Worm (Caenorhabditis elegans): ENCODE data around the gene srgp-1.

Gene srgp-1

DNA sequence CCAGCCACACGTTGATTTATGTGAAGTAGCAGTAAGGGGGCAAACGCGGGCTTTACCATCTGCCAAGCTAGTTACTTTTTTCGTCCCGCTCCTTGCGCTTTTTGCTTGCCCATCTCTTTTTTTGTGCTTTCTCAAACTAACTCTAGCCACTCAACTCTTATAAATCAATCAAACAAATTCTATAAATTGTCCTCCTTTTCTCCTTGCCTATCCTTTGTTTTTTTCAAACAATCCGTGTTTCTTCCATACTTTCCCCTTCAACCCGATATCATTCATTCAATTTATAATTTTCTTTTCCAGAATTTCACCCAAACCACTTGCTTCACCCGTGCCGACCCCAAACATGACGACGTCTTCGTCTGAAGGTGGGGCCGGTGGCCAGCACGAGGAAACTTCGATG, at the start of gene srgp-1:
srgp-1 (plus strand) TSS at position 301 of the 400 bp plus-strand sequence.
- TF ChIP-seq med-1 (GFP tag; optimal IDR thresholded peaks at IDR 0.05; ENCODE audit: insufficient read depth) (no peak), ref-1 (GFP tag; conservative IDR thresholded peaks at IDR 0.05) (no peak), ztf-23 (GFP tag; IDR thresholded peaks at IDR 0.05) (no peak), tab-1 (GFP tag; IDR thresholded peaks at IDR 0.05) (no peak), ztf-29 (GFP tag; IDR thresholded peaks at IDR 0.05) (no peak), T22C8.4 (GFP tag; IDR thresholded peaks at IDR 0.05) (no peak), cog-1 (tag; optimal IDR thresholded peaks at IDR 0.05) (no peak), flt-1 (GFP tag; IDR thresholded peaks at IDR 0.05) (no peak), klf-2 (GFP tag; conservative IDR thresholded peaks at IDR 0.05) (no peak)

ce11 chrIV:11520960-11521359, 49.3 kb upstream of the srgp-1 start, which contains the start of the genes M04B2.4 and gfl-1:
Gene M04B2.4, minus strand, starts transcription at chrIV:11521031.
Gene gfl-1, plus strand, starts transcription at chrIV:11521290.
- TF ChIP-seq ztf-23 (GFP tag; IDR thresholded peaks at IDR 0.05) = no peak
- no peak for TF ChIP-seq med-1 (GFP tag; optimal IDR thresholded peaks at IDR 0.05; ENCODE audit: insufficient read depth)
- no peak for TF ChIP-seq klf-2 (GFP tag; conservative IDR thresholded peaks at IDR 0.05)
- TF ChIP-seq tab-1 (GFP tag; IDR thresholded peaks at IDR 0.05) = no peak
- TF ChIP-seq cog-1 (tag; optimal IDR thresholded peaks at IDR 0.05) = no peak
- no peak for TF ChIP-seq ref-1 (GFP tag; conservative IDR thresholded peaks at IDR 0.05)
- no peak for TF ChIP-seq T22C8.4 (GFP tag; IDR thresholded peaks at IDR 0.05)
- TF ChIP-seq flt-1 (GFP tag; IDR thresholded peaks at IDR 0.05) = no peak
- TF ChIP-seq ztf-29 (GFP tag; IDR thresholded peaks at IDR 0.05) = no peak

- TF ChIP-seq ztf-23 (GFP tag; IDR thresholded peaks at IDR 0.05) = 0 out of 2 replicates have a peak, but pooled peaks have one; percentile 31
- no peak for TF ChIP-seq cog-1 (tag; optimal IDR thresholded peaks at IDR 0.05)
Measured at ce11 chrIV:11522225-11522952, 47.9 kb upstream of the srgp-1 start.

ce11 chrIV:11523685-11524084, 46.6 kb upstream of the srgp-1 start:
- TF ChIP-seq ref-1 (GFP tag; conservative IDR thresholded peaks at IDR 0.05) (no peak), T22C8.4 (GFP tag; IDR thresholded peaks at IDR 0.05) (no peak), flt-1 (GFP tag; IDR thresholded peaks at IDR 0.05) (no peak), klf-2 (GFP tag; conservative IDR thresholded peaks at IDR 0.05) (no peak)

DNA sequence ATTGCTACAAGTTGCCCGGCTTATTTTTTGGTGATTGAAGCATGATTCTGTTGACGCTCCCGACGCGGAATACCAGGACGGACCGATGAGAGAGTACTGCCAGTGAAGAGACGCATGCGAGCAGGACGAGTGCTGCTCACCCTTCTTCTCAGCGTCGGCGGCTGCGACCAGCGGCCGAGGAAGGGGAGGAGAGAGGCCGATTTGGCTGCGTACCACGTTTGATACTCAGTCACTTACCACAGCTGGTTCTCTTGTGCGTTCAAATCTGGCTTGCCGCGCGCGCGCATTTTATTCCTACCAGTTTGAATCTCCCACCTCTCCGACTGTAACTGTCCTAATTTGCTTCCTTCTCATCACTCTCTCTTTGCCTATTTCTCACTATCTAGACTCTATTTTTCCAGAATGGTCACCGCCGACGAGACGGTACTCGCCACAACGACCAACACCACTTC, 46.0 kb upstream of the srgp-1 start, which contains the start of gene mep-1:
mep-1 (plus strand) TSS at position 402 of the 452 bp plus-strand sequence.
- peak; percentile 64; the same call in 1 of the 2 replicates for TF ChIP-seq flt-1 (GFP tag; IDR thresholded peaks at IDR 0.05)
- 0 out of 2 replicates have a peak, but pooled peaks have one; percentile 32 for TF ChIP-seq klf-2 (GFP tag; conservative IDR thresholded peaks at IDR 0.05)
- TF ChIP-seq ref-1 (GFP tag; conservative IDR thresholded peaks at IDR 0.05) = no peak
- TF ChIP-seq ztf-23 (GFP tag; IDR thresholded peaks at IDR 0.05) = no peak
- no peak for TF ChIP-seq T22C8.4 (GFP tag; IDR thresholded peaks at IDR 0.05)
- no peak for TF ChIP-seq tab-1 (GFP tag; IDR thresholded peaks at IDR 0.05)
- TF ChIP-seq cog-1 (tag; optimal IDR thresholded peaks at IDR 0.05) = peak; percentile 31
- peak; percentile 11; the same call in 1 of the 2 replicates for TF ChIP-seq ztf-29 (GFP tag; IDR thresholded peaks at IDR 0.05)
- TF ChIP-seq med-1 (GFP tag; optimal IDR thresholded peaks at IDR 0.05; ENCODE audit: insufficient read depth) = no peak

ce11 chrIV:11526189-11526588, 44.1 kb upstream of the srgp-1 start:
- no peak for TF ChIP-seq flt-1 (GFP tag; IDR thresholded peaks at IDR 0.05)
- no peak for TF ChIP-seq tab-1 (GFP tag; IDR thresholded peaks at IDR 0.05)
- TF ChIP-seq med-1 (GFP tag; optimal IDR thresholded peaks at IDR 0.05; ENCODE audit: insufficient read depth) = no peak
- TF ChIP-seq klf-2 (GFP tag; conservative IDR thresholded peaks at IDR 0.05) = no peak
- no peak for TF ChIP-seq T22C8.4 (GFP tag; IDR thresholded peaks at IDR 0.05)
- TF ChIP-seq cog-1 (tag; optimal IDR thresholded peaks at IDR 0.05) = no peak
- TF ChIP-seq ztf-23 (GFP tag; IDR thresholded peaks at IDR 0.05) = no peak
- TF ChIP-seq ref-1 (GFP tag; conservative IDR thresholded peaks at IDR 0.05) = no peak
- TF ChIP-seq ztf-29 (GFP tag; IDR thresholded peaks at IDR 0.05) = no peak

- TF ChIP-seq tab-1 (GFP tag; IDR thresholded peaks at IDR 0.05) (no peak), cog-1 (tag; optimal IDR thresholded peaks at IDR 0.05) (no peak), flt-1 (GFP tag; IDR thresholded peaks at IDR 0.05) (no peak), med-1 (GFP tag; optimal IDR thresholded peaks at IDR 0.05; ENCODE audit: insufficient read depth) (no peak), ztf-29 (GFP tag; IDR thresholded peaks at IDR 0.05) (no peak), ref-1 (GFP tag; conservative IDR thresholded peaks at IDR 0.05) (no peak), klf-2 (GFP tag; conservative IDR thresholded peaks at IDR 0.05) (no peak), T22C8.4 (GFP tag; IDR thresholded peaks at IDR 0.05) (no peak), ztf-23 (GFP tag; IDR thresholded peaks at IDR 0.05) (no peak)
Measured at ce11 chrIV:11527752-11528151, 42.5 kb upstream of the srgp-1 start, which contains the start of gene M04B2.2. Gene M04B2.2, plus strand, starts transcription at chrIV:11528052.

DNA sequence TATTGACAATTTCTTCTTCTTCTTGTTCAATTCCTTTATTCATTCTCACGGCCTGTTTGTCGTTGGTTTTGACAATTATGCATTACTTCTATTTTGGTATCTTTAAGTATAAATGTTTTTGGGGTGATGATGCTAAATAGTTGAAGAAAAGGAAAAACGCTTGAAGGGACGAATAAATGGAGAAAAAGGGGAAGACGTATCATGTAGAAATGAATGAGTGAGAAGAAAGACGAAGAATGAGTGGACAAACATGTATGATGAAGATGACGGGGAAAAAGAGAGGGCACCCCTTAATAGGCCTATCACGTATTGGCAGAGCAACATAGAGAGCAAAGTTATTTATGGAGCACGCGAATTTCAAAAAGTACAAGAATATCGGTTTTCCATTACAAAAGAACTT, 21.6 kb upstream of the srgp-1 start, which contains the start of gene M04B2.7:
M04B2.7 (minus strand) TSS at position 101 of the 400 bp plus-strand sequence.
- TF ChIP-seq ztf-23 (GFP tag; IDR thresholded peaks at IDR 0.05) (no peak), ztf-29 (GFP tag; IDR thresholded peaks at IDR 0.05) (no peak), tab-1 (GFP tag; IDR thresholded peaks at IDR 0.05) (no peak), T22C8.4 (GFP tag; IDR thresholded peaks at IDR 0.05) (no peak), flt-1 (GFP tag; IDR thresholded peaks at IDR 0.05) (no peak), ref-1 (GFP tag; conservative IDR thresholded peaks at IDR 0.05) (no peak), med-1 (GFP tag; optimal IDR thresholded peaks at IDR 0.05; ENCODE audit: insufficient read depth) (no peak), cog-1 (tag; optimal IDR thresholded peaks at IDR 0.05) (no peak), klf-2 (GFP tag; conservative IDR thresholded peaks at IDR 0.05) (no peak)

- TF ChIP-seq klf-2 (GFP tag; conservative IDR thresholded peaks at IDR 0.05) (0 out of 2 replicates have a peak, but pooled peaks have one; percentile 47), ztf-23 (GFP tag; IDR thresholded peaks at IDR 0.05) (peak; percentile 92), ztf-29 (GFP tag; IDR thresholded peaks at IDR 0.05) (peak; percentile 81), cog-1 (tag; optimal IDR thresholded peaks at IDR 0.05) (peak; percentile 88), tab-1 (GFP tag; IDR thresholded peaks at IDR 0.05) (peak; percentile 95), flt-1 (GFP tag; IDR thresholded peaks at IDR 0.05) (peak; percentile 95), T22C8.4 (GFP tag; IDR thresholded peaks at IDR 0.05) (peak; percentile 81), med-1 (GFP tag; optimal IDR thresholded peaks at IDR 0.05; ENCODE audit: insufficient read depth) (peak; percentile 70), ref-1 (GFP tag; conservative IDR thresholded peaks at IDR 0.05) (peak; percentile 81)
Measured at ce11 chrIV:11549694-11550093, 20.6 kb upstream of the srgp-1 start.
